Fruit fly (Drosophila melanogaster): ENCODE results near the gene mtgo.

dm6 chr2L:16685612-16685912 is 140.7 kb downstream of the mtgo start:
- TF ChIP-seq pan (optimal IDR thresholded peaks at IDR 0.05) (no peak), Dif (GFP tag; optimal IDR thresholded peaks at IDR 0.05; ENCODE audit: partially characterized antibody) (no peak), rgr (GFP tag; optimal IDR thresholded peaks at IDR 0.05) (no peak), fru (GFP tag; optimal IDR thresholded peaks at IDR 0.05) (no peak)

All from whole organism, wandering third instar larva.